Fruit fly (Drosophila melanogaster): ENCODE results near the gene Atg8a.

Gene Atg8a

dm6 chrX:10729921-10730873 lies 37.9 kb downstream of the Atg8a start (continued):
- TF ChIP-seq CG12769 (tag; optimal IDR thresholded peaks at IDR 0.05) (peak; percentile 49), Sox100B (GFP tag; optimal IDR thresholded peaks at IDR 0.05) (no peak), ase (GFP tag; IDR thresholded peaks at IDR 0.05) (no peak), E2f1 (GFP tag; IDR thresholded peaks at IDR 0.05) (no peak), Blimp-1 (GFP tag; optimal IDR thresholded peaks at IDR 0.05) (peak; percentile 1), jing (GFP tag; optimal IDR thresholded peaks at IDR 0.05) (no peak), CG2889 (GFP tag; IDR thresholded peaks at IDR 0.05) (no peak), CG1602 (GFP tag; optimal IDR thresholded peaks at IDR 0.05) (no peak), BtbVII (GFP tag; optimal IDR thresholded peaks at IDR 0.05) (no peak), crol (GFP tag; IDR thresholded peaks at IDR 0.05) (peak; percentile 81), CG7839 (tag; optimal IDR thresholded peaks at IDR 0.05) (no peak), sim (GFP tag; IDR thresholded peaks at IDR 0.05) (no peak), Atf-2 (GFP tag; optimal IDR thresholded peaks at IDR 0.05) (no peak), HmgD (GFP tag; optimal IDR thresholded peaks at IDR 0.05) (peak; percentile 4), az2 (GFP tag; optimal IDR thresholded peaks at IDR 0.05) (no peak), exex (tag; optimal IDR thresholded peaks at IDR 0.05) (no peak), Camta (GFP tag; optimal IDR thresholded peaks at IDR 0.05) (no peak), trem (tag; optimal IDR thresholded peaks at IDR 0.05) (no peak), CG12299 (tag; optimal IDR thresholded peaks at IDR 0.05) (no peak), CG13424 (tag; optimal IDR thresholded peaks at IDR 0.05) (no peak), lmd (GFP tag; IDR thresholded peaks at IDR 0.05) (no peak), ro (GFP tag; IDR thresholded peaks at IDR 0.05) (no peak), eve (GFP tag; optimal IDR thresholded peaks at IDR 0.05) (peak in 1 of 2 experiments; percentile 14), CG1529 (GFP tag; optimal IDR thresholded peaks at IDR 0.05) (no peak), CG3847 (GFP tag; IDR thresholded peaks at IDR 0.05) (no peak), CG1024 (GFP tag; IDR thresholded peaks at IDR 0.05) (no peak), row (GFP tag; IDR thresholded peaks at IDR 0.05) (no peak), Dip2 (GFP tag; IDR thresholded peaks at IDR 0.05) (no peak), Ada2b (GFP tag; IDR thresholded peaks at IDR 0.05) (no peak), CG17186 (GFP tag; optimal IDR thresholded peaks at IDR 0.05) (no peak), seq (GFP tag; IDR thresholded peaks at IDR 0.05) (no peak), grau (tag; optimal IDR thresholded peaks at IDR 0.05) (no peak), br (optimal IDR thresholded peaks at IDR 0.05) (no peak), CG2120 (GFP tag; optimal IDR thresholded peaks at IDR 0.05) (no peak), bcd (GFP tag; optimal IDR thresholded peaks at IDR 0.05) (no peak), Aef1 (GFP tag; IDR thresholded peaks at IDR 0.05) (no peak), CG13287 (GFP tag; IDR thresholded peaks at IDR 0.05; ENCODE audit: partially characterized antibody) (no peak; the same call in 1 of the 2 replicates), cad (GFP tag; optimal IDR thresholded peaks at IDR 0.05) (no peak), CG7963 (GFP tag; IDR thresholded peaks at IDR 0.05; ENCODE audit: partially characterized antibody) (no peak), sens (GFP tag) (peak; percentile 65), NFAT (GFP tag; IDR thresholded peaks at IDR 0.05) (no peak), knrl (GFP tag; IDR thresholded peaks at IDR 0.05; ENCODE audit: partially characterized antibody) (no peak), dati (GFP tag; IDR thresholded peaks at IDR 0.05) (no peak), tll (GFP tag; optimal IDR thresholded peaks at IDR 0.05) (no peak), Max (GFP tag; optimal IDR thresholded peaks at IDR 0.05) (no peak), gt (GFP tag; IDR thresholded peaks at IDR 0.05) (no peak), TFAM (GFP tag; optimal IDR thresholded peaks at IDR 0.05) (no peak), fru (optimal IDR thresholded peaks at IDR 0.05) (no peak), tio (GFP tag; optimal IDR thresholded peaks at IDR 0.05) (no peak), CG10654 (GFP tag; optimal IDR thresholded peaks at IDR 0.05) (no peak), CG8944 (GFP tag; optimal IDR thresholded peaks at IDR 0.05) (no peak)
